Fruit fly (Drosophila melanogaster) S2 (cell line): ENCODE measurements around the gene CG9391.

Experiments
- CG8478 ChIP-seq: fragments of >200 bp; optimal IDR thresholded peaks from 2 replicates; lab custom pipeline; 2018
- CTCF ChIP-seq, 2 experiments: fragments of >200 bp; optimal IDR thresholded peaks; 2 replicates each; lab custom pipeline; 2018

DNA sequence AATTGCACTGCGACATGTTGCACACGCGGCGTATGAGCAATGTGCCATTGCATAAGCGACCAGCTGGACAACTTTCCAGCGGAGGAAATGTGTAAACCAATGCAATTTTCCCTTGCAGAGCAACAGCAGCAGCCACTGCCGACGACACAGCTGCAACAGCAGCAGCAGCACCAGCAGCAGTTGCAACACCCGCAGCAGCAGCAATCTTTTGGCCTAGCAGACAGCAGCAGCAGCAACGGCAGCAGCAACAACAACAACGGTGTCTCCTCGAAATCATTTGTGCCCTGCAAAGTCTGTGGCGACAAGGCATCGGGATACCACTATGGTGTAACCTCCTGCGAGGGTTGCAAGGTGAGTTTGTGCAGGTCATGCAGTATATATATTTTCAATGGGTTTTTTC is 37.4 kb downstream of the CG9391 start:
- TF ChIP-seq CG8478 (lab: Kevin White, UChicago) (no peak), CTCF (optimal IDR thresholded peaks at IDR 0.05; lab: Kevin White, UChicago) (no peak)
